Fruit fly (Drosophila melanogaster): ENCODE measurements around the gene CG9592.

CG9592 gene

dm6 chr3L:14543971-14544655, 26.5 kb downstream of the CG9592 start (continued):
- TF ChIP-seq dan (GFP tag; IDR thresholded peaks at IDR 0.05) (no peak), CG10543 (GFP tag; optimal IDR thresholded peaks at IDR 0.05) (peak; percentile 52), sug (tag; optimal IDR thresholded peaks at IDR 0.05) (peak; percentile 62), Dfd (GFP tag; optimal IDR thresholded peaks at IDR 0.05) (no peak), Dref (GFP tag; IDR thresholded peaks at IDR 0.05) (no peak), ci (GFP tag; IDR thresholded peaks at IDR 0.05) (peak; percentile 43; the same call in 1 of the 3 replicates)

DNA sequence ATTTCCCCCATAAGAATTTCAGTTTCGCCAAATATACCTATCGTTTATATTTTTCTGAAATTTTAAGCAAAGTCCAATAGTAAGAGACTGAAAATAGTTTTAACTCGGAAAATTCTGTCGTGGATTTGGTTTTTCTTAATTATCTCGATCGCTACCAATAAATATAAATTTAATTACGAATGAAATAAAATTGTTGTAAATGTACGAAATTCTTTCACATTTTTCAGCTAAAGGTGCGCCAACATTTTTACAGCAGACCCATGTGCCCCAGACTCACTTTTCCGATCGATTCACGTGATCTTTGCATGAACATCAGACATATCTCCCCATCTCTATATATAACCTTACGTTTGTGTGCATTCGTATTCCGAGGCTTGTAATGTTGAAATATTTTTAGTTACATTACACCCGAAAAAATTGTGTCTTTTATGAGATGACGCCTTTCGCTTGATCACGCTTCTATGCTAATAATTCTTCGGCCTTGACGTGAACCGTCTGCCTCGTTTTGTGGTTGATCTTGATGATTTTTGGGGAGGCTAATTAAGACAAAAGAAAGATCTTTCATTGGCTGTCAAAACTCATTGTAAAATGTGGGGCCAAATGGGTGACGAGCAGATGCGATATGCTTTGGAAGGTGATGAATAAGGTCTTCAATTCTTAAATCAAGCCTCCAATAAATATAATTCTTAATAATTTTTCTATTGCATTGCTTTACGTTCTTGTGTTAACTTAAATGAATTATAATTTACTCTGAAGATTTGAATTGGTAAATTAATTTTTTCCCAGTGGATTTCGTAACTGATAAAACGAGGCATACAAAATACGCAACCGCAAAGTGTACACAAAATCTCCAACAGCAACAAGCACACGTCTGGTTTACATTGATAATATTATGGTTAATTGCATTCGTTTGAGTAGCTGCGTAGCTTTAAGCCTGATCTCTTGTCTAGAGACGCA, 27.6 kb downstream of the CG9592 start:
- TF ChIP-seq B-H1 (GFP tag; IDR thresholded peaks at IDR 0.05): no peak
- TF ChIP-seq Adf1 (GFP tag; IDR thresholded peaks at IDR 0.05): no peak
- peak; percentile 84; the same call in 2 of the 3 replicates for TF ChIP-seq CG17361 (GFP tag; IDR thresholded peaks at IDR 0.05)
- TF ChIP-seq CG11247 (GFP tag; IDR thresholded peaks at IDR 0.05): no peak
- no peak for TF ChIP-seq CG33557 (GFP tag; optimal IDR thresholded peaks at IDR 0.05)
- no peak for TF ChIP-seq CG16815 (GFP tag; optimal IDR thresholded peaks at IDR 0.05)
- TF ChIP-seq Elba2 (GFP tag; optimal IDR thresholded peaks at IDR 0.05): no peak
- no peak; the same call in 1 of the 2 replicates for TF ChIP-seq sisA (GFP tag; IDR thresholded peaks at IDR 0.05)
- TF ChIP-seq CG9932 (GFP tag; IDR thresholded peaks at IDR 0.05): no peak
- no peak for TF ChIP-seq Camta (GFP tag; optimal IDR thresholded peaks at IDR 0.05)
- no peak for TF ChIP-seq dm (GFP tag; optimal IDR thresholded peaks at IDR 0.05)
- no peak for TF ChIP-seq gfzf (GFP tag; optimal IDR thresholded peaks at IDR 0.05)
- no peak for TF ChIP-seq fd102C (GFP tag; optimal IDR thresholded peaks at IDR 0.05)
- peak; percentile 77 for TF ChIP-seq CG7556 (GFP tag; optimal IDR thresholded peaks at IDR 0.05)
- peak; percentile 53 for TF ChIP-seq CG8281 (tag; optimal IDR thresholded peaks at IDR 0.05)
- TF ChIP-seq so (GFP tag; IDR thresholded peaks at IDR 0.05): 0 out of 3 replicates have a peak, but pooled peaks have one; percentile 34
- no peak for TF ChIP-seq TFAM (GFP tag; optimal IDR thresholded peaks at IDR 0.05)
- TF ChIP-seq sna (GFP tag; IDR thresholded peaks at IDR 0.05; ENCODE audit: partially characterized antibody): no peak
- TF ChIP-seq CG10654 (GFP tag; optimal IDR thresholded peaks at IDR 0.05): peak; percentile 37
- TF ChIP-seq ewg (GFP tag; optimal IDR thresholded peaks at IDR 0.05): peak; percentile 31
- peak; percentile 15 for TF ChIP-seq Fer3 (tag; optimal IDR thresholded peaks at IDR 0.05)
- TF ChIP-seq CG4707 (GFP tag; optimal IDR thresholded peaks at IDR 0.05): no peak
- TF ChIP-seq gsb (GFP tag; IDR thresholded peaks at IDR 0.05): 0 out of 2 replicates have a peak, but pooled peaks have one; percentile 37
- no peak for TF ChIP-seq stc (GFP tag; IDR thresholded peaks at IDR 0.05)
- TF ChIP-seq Side (GFP tag; optimal IDR thresholded peaks at IDR 0.05): no peak
- peak; percentile 28 for TF ChIP-seq wek (GFP tag; optimal IDR thresholded peaks at IDR 0.05)
- TF ChIP-seq Kr (GFP tag; optimal IDR thresholded peaks at IDR 0.05): no peak
- TF ChIP-seq CG1024 (GFP tag; IDR thresholded peaks at IDR 0.05): no peak
- no peak for TF ChIP-seq Bgb (GFP tag; IDR thresholded peaks at IDR 0.05; ENCODE audit: partially characterized antibody)
- TF ChIP-seq CG11695 (GFP tag; IDR thresholded peaks at IDR 0.05): no peak; the same call in 2 of the 3 replicates
- no peak for TF ChIP-seq NC2α (GFP tag; optimal IDR thresholded peaks at IDR 0.05)
- no peak for TF ChIP-seq tx (GFP tag; optimal IDR thresholded peaks at IDR 0.05)
- peak; percentile 15 for TF ChIP-seq CG8290 (GFP tag; optimal IDR thresholded peaks at IDR 0.05)
- TF ChIP-seq CG8290 (tag; optimal IDR thresholded peaks at IDR 0.05): peak in 1 of 2 experiments; percentile 23
- no peak for TF ChIP-seq CG7963 (GFP tag; IDR thresholded peaks at IDR 0.05; ENCODE audit: partially characterized antibody)
- peak; percentile 19 for TF ChIP-seq abd-A (tag; optimal IDR thresholded peaks at IDR 0.05)
- TF ChIP-seq sens (GFP tag): peak; percentile 85
- TF ChIP-seq CG5180 (GFP tag; optimal IDR thresholded peaks at IDR 0.05): peak; percentile 65
- TF ChIP-seq Hr39 (optimal IDR thresholded peaks at IDR 0.05): no peak
- TF ChIP-seq Ets65A (GFP tag): peak; percentile 91
- TF ChIP-seq p53 (GFP tag; optimal IDR thresholded peaks at IDR 0.05): no peak

Data from whole organism, embryonic.